Comparison of ENCODE assay signal across 4 fruit fly cellular contexts in the genomic region with DNA sequence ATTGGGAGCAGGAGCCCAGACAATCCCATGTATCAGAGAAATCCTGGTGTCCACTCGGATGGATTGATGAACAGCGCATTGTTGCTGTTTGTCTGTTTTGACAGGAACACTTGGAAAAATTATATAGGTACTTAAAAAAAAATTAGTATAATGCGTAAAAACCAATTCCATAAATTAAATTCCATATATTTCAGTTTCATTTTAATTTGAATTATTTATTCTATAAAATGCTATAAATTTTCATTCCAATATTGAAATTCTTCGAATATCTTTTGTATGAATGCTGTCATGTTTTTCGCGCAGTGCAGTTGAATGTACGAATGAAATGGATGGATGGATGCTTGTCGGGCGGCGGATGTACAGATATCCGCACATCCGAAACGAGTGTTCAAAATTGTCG.
TF ChIP-seq lines count a peak whose summit lies in the region.

A gene (minus strand): TSS at position 101 of the 400 bp plus-strand sequence.

- TF ChIP-seq CTCF in whole organism, embryonic (GFP tag; optimal IDR thresholded peaks at IDR 0.05; lab: Kevin White, UChicago): no peak

TF ChIP-seq in whole organism, embryonic, 481 proteins besides CTCF, POLR2A, EP300 and RAD21:
- peak; percentile 24 for TF ChIP-seq CG11504 (tag; optimal IDR thresholded peaks at IDR 0.05; lab: Kevin White, UChicago)
- no peak for TF ChIP-seq Xbp1 (GFP tag; optimal IDR thresholded peaks at IDR 0.05; lab: Kevin White, UChicago)
- TF ChIP-seq Deaf1 (tag; optimal IDR thresholded peaks at IDR 0.05; lab: Kevin White, UChicago): no peak
- peak; percentile 25; the same call in 1 of the 2 replicates for TF ChIP-seq HLH3B (GFP tag; IDR thresholded peaks at IDR 0.05; lab: Robert Waterston, UW)
- no peak for TF ChIP-seq Dref (GFP tag; IDR thresholded peaks at IDR 0.05; lab: Robert Waterston, UW)
- no peak for TF ChIP-seq D19B (GFP tag; optimal IDR thresholded peaks at IDR 0.05; lab: Kevin White, UChicago)
- TF ChIP-seq gem (tag; optimal IDR thresholded peaks at IDR 0.05; lab: Kevin White, UChicago): peak; percentile 18
- no peak for TF ChIP-seq stwl (tag; optimal IDR thresholded peaks at IDR 0.05; lab: Kevin White, UChicago)
- TF ChIP-seq dysf (GFP tag; IDR thresholded peaks at IDR 0.05; lab: Robert Waterston, UW): no peak
- no peak for TF ChIP-seq D (optimal IDR thresholded peaks at IDR 0.05; lab: Kevin White, UChicago)
- no peak for TF ChIP-seq D (GFP tag; optimal IDR thresholded peaks at IDR 0.05; lab: Kevin White, UChicago)
- no peak for TF ChIP-seq CG9727 (GFP tag; optimal IDR thresholded peaks at IDR 0.05; lab: Kevin White, UChicago)
- no peak for TF ChIP-seq eyg (GFP tag; optimal IDR thresholded peaks at IDR 0.05; lab: Kevin White, UChicago)
- TF ChIP-seq CG34422 (GFP tag; IDR thresholded peaks at IDR 0.05; lab: Robert Waterston, UW): no peak
- no peak for TF ChIP-seq GATAe (GFP tag; conservative IDR thresholded peaks at IDR 0.05; lab: Robert Waterston, UW)
- no peak for TF ChIP-seq CG13894 (tag; optimal IDR thresholded peaks at IDR 0.05; lab: Kevin White, UChicago)
- peak; percentile 32; the same call in 2 of the 3 replicates for TF ChIP-seq row (GFP tag; IDR thresholded peaks at IDR 0.05; lab: Robert Waterston, UW)
TF ChIP-seq in whole organism, embryonic: peak in this region for 4.

TF ChIP-seq in whole organism, prepupa, 60 proteins besides CTCF, POLR2A, EP300 and RAD21:
- TF ChIP-seq CG32006 (GFP tag; optimal IDR thresholded peaks at IDR 0.05; lab: Kevin White, UChicago) (no peak), CG3032 (tag; optimal IDR thresholded peaks at IDR 0.05; lab: Kevin White, UChicago) (no peak), CG31627 (GFP tag; optimal IDR thresholded peaks at IDR 0.05; lab: Kevin White, UChicago) (no peak), CG6854 (GFP tag; optimal IDR thresholded peaks at IDR 0.05; lab: Kevin White, UChicago) (no peak), Eip75B (GFP tag; optimal IDR thresholded peaks at IDR 0.05; lab: Kevin White, UChicago) (no peak), topi (GFP tag; optimal IDR thresholded peaks at IDR 0.05; lab: Kevin White, UChicago) (peak; percentile 10), CG11294 (GFP tag; IDR thresholded peaks at IDR 0.05; lab: Robert Waterston, UW) (no peak), svp (GFP tag; lab: Kevin White, UChicago) (peak; percentile 23), CG8119 (GFP tag; IDR thresholded peaks at IDR 0.05; lab: Robert Waterston, UW) (no peak), CG16779 (tag; optimal IDR thresholded peaks at IDR 0.05; lab: Kevin White, UChicago) (no peak), Eip78C (GFP tag; lab: Kevin White, UChicago) (peak; percentile 30), ss (GFP tag; optimal IDR thresholded peaks at IDR 0.05; lab: Kevin White, UChicago) (no peak), Met (GFP tag; optimal IDR thresholded peaks at IDR 0.05; lab: Kevin White, UChicago) (no peak), fkh (GFP tag; optimal IDR thresholded peaks at IDR 0.05; lab: Kevin White, UChicago) (no peak), CG4318 (GFP tag; optimal IDR thresholded peaks at IDR 0.05; lab: Kevin White, UChicago) (no peak), CG11902 (GFP tag; optimal IDR thresholded peaks at IDR 0.05; lab: Kevin White, UChicago) (no peak), Ets21C (GFP tag; optimal IDR thresholded peaks at IDR 0.05; lab: Kevin White, UChicago) (no peak), CG6808 (GFP tag; optimal IDR thresholded peaks at IDR 0.05; lab: Kevin White, UChicago) (no peak), salr (GFP tag; optimal IDR thresholded peaks at IDR 0.05; lab: Kevin White, UChicago) (no peak), Ets96B (tag; optimal IDR thresholded peaks at IDR 0.05; lab: Kevin White, UChicago) (no peak), cyc (GFP tag; optimal IDR thresholded peaks at IDR 0.05; lab: Kevin White, UChicago) (no peak), vri (GFP tag; optimal IDR thresholded peaks at IDR 0.05; lab: Kevin White, UChicago) (no peak)

TF ChIP-seq in whole organism, pupa, 21 proteins besides CTCF, POLR2A, EP300 and RAD21:
- TF ChIP-seq CG4496 (GFP tag; IDR thresholded peaks at IDR 0.05; lab: Robert Waterston, UW) (0 out of 3 replicates have a peak, but pooled peaks have one; percentile 12), Pif1B (GFP tag; optimal IDR thresholded peaks at IDR 0.05; lab: Kevin White, UChicago) (no peak), CG8301 (tag; optimal IDR thresholded peaks at IDR 0.05; lab: Kevin White, UChicago) (no peak), CG13204 (GFP tag; optimal IDR thresholded peaks at IDR 0.05; lab: Kevin White, UChicago) (no peak), D1 (tag; optimal IDR thresholded peaks at IDR 0.05; lab: Kevin White, UChicago) (no peak), CG12605 (GFP tag; IDR thresholded peaks at IDR 0.05; lab: Robert Waterston, UW) (no peak)
TF ChIP-seq in whole organism, pupa: peak in this region for 1.

TF ChIP-seq in whole organism, wandering third instar larva, 38 proteins besides CTCF, POLR2A, EP300 and RAD21:
- TF ChIP-seq ey (GFP tag; optimal IDR thresholded peaks at IDR 0.05; lab: Kevin White, UChicago): no peak
- no peak for TF ChIP-seq Hnf4 (GFP tag; optimal IDR thresholded peaks at IDR 0.05; lab: Kevin White, UChicago)
- no peak for TF ChIP-seq usp (GFP tag; optimal IDR thresholded peaks at IDR 0.05; lab: Kevin White, UChicago)
- no peak for TF ChIP-seq Hr83 (GFP tag; optimal IDR thresholded peaks at IDR 0.05; lab: Kevin White, UChicago; ENCODE audit: poor library complexity, severe bottlenecking)
- no peak for TF ChIP-seq CrebA (GFP tag; optimal IDR thresholded peaks at IDR 0.05; lab: Kevin White, UChicago; ENCODE audit: borderline replicate concordance)
- TF ChIP-seq h (GFP tag; optimal IDR thresholded peaks at IDR 0.05; lab: Kevin White, UChicago): peak; percentile 7
- TF ChIP-seq HLH106 (tag; optimal IDR thresholded peaks at IDR 0.05; lab: Kevin White, UChicago): peak; percentile 48
- no peak for TF ChIP-seq Hr78 (GFP tag; optimal IDR thresholded peaks at IDR 0.05; lab: Kevin White, UChicago)
- TF ChIP-seq OdsH (GFP tag; optimal IDR thresholded peaks at IDR 0.05; lab: Kevin White, UChicago): no peak
